Worm (Caenorhabditis elegans) whole organism, early embryonic: ENCODE measurements around the gene B0228.1.

Experiments used
- B0310.2 ChIP-seq: sonication (generic microtip); optimal IDR thresholded peaks from 2 replicates; lab custom pipeline; 2016; ENCODE audit warnings: mild to moderate bottlenecking, missing genetic modification characterization, missing compliant biosample characterization
- F13C5.2 ChIP-seq: sonication (generic microtip); optimal IDR thresholded peaks from 2 replicates; lab custom pipeline; 2017; ENCODE audit warnings: mild to moderate bottlenecking, missing genetic modification characterization, inconsistent platforms, missing compliant biosample characterization
- aly-1 ChIP-seq: sonication (generic microtip); optimal IDR thresholded peaks from 2 replicates; lab custom pipeline; 2016; ENCODE audit warnings: missing genetic modification characterization, missing compliant biosample characterization
- ama-1 ChIP-seq: fragments of 150-350 bp; optimal IDR thresholded peaks from 2 replicates; lab custom pipeline; 2014
- ceh-13 ChIP-seq: fragments of 200-800 bp; sonication (Bioruptor generic); optimal IDR thresholded peaks from 2 replicates; lab custom pipeline; 2018; ENCODE audit warnings: mild to moderate bottlenecking, missing genetic modification characterization, missing compliant biosample characterization
- ceh-36 ChIP-seq: sonication (generic microtip); optimal IDR thresholded peaks from 2 replicates; lab custom pipeline; 2016; ENCODE audit warnings: missing genetic modification characterization, inconsistent platforms, missing compliant biosample characterization
- ets-7 ChIP-seq: sonication (generic microtip); optimal IDR thresholded peaks from 2 replicates; lab custom pipeline; 2016; ENCODE audit warnings: missing genotype, missing genetic modification characterization, missing compliant biosample characterization
- flt-1 ChIP-seq: fragments of 200-800 bp; sonication (Bioruptor generic); IDR thresholded peaks from 2 replicates; pipeline ENCODE4 v1.3.6; 2022; ENCODE audit warnings: missing genetic modification characterization, missing compliant biosample characterization
- hmbx-1 ChIP-seq: sonication (generic microtip); optimal IDR thresholded peaks from 2 replicates; lab custom pipeline; 2016; ENCODE audit warnings: mild to moderate bottlenecking, missing genetic modification characterization, missing compliant biosample characterization
- hmg-4 ChIP-seq: fragments of 200-800 bp; sonication (Bioruptor generic); optimal IDR thresholded peaks from 2 replicates; lab custom pipeline; 2018; ENCODE audit warnings: mild to moderate bottlenecking, missing genetic modification characterization, missing compliant biosample characterization
- hnd-1 ChIP-seq: sonication (generic microtip); optimal IDR thresholded peaks from 2 replicates; lab custom pipeline; 2016; ENCODE audit warnings: missing genetic modification characterization, missing compliant biosample characterization
- pes-1 ChIP-seq: fragments of 200-800 bp; sonication (Bioruptor generic); IDR thresholded peaks from 2 replicates; pipeline ENCODE4 v1.3.6; 2022; ENCODE audit warnings: missing genetic modification reagents, missing genetic modification characterization, missing compliant biosample characterization
- scrt-1 ChIP-seq: fragments of 200-800 bp; sonication (Bioruptor generic); IDR thresholded peaks from 2 replicates; pipeline ENCODE4 v1.3.6; 2022; ENCODE audit warnings: missing genetic modification characterization, missing compliant biosample characterization
- sea-1 ChIP-seq: fragments of 200-800 bp; sonication (Bioruptor generic); conservative IDR thresholded peaks from 2 replicates; pipeline ENCODE4 v1.3.6; 2022; ENCODE audit warnings: missing genetic modification characterization, missing compliant biosample characterization
- tbx-11 ChIP-seq: fragments of 200-800 bp; sonication (Bioruptor generic); IDR thresholded peaks from 2 replicates; pipeline ENCODE4 v1.3.6; 2022; ENCODE audit warnings: missing genetic modification characterization, missing compliant biosample characterization
- tbx-37 ChIP-seq: fragments of 200-800 bp; sonication (Bioruptor generic); conservative IDR thresholded peaks from 2 replicates; pipeline ENCODE4 v1.3.6; 2022; ENCODE audit warnings: missing genetic modification reagents, missing genetic modification characterization, missing compliant biosample characterization
- tra-4 ChIP-seq: sonication (generic microtip); optimal IDR thresholded peaks from 2 replicates; lab custom pipeline; 2017; ENCODE audit warnings: missing genetic modification characterization, missing compliant biosample characterization

B0228.1 gene

DNA sequence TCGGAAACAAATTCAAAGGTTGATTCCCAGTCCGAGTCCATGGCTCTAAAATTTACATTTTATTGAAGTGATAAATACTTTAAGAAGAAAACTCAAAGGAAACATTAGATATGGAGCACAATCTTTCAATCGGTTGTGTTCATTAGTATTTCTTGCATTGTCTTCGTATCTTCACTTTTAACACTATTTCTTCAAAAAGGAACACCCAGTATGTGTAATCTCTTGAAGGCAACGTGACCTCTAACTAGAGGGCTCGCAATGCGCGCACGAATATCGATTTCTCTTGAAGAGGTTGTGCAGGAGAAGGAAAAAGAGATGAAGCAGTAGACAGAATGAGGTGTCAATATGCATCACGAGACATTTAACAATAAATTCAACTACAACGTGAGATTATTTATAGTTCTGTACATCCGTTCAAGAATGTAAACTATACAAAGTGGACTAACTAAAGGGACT lies at the start of gene B0228.1, which contains the start of gene B0228.6:
TSS of gene B0228.1 (plus strand) at position 228 of the 456 bp plus-strand sequence.
TSS of gene B0228.6 (minus strand) at position 51 of the 456 bp plus-strand sequence.
- TF ChIP-seq flt-1 (GFP tag; lab: Robert Waterston, UW): no peak
- TF ChIP-seq ceh-36: no peak
- TF ChIP-seq hnd-1 (tag; lab: Kevin White, UChicago): no peak
- TF ChIP-seq hmbx-1 (tag; lab: Kevin White, UChicago): no peak
- no peak for TF ChIP-seq hmg-4
- TF ChIP-seq sea-1 (GFP tag; lab: Robert Waterston, UW): no peak
- no peak for TF ChIP-seq tbx-37
- no peak for TF ChIP-seq ceh-13 (GFP tag; lab: Kevin White, UChicago)
- TF ChIP-seq F13C5.2 (tag; lab: Kevin White, UChicago): no peak
- no peak for TF ChIP-seq pes-1 (GFP tag; lab: Robert Waterston, UW)
- no peak for TF ChIP-seq tra-4
- TF ChIP-seq aly-1 (tag; lab: Kevin White, UChicago): no peak
- no peak for TF ChIP-seq B0310.2 (tag; lab: Kevin White, UChicago)
- TF ChIP-seq scrt-1 (GFP tag; lab: Robert Waterston, UW): no peak
- no peak for TF ChIP-seq tbx-11
- no peak for TF ChIP-seq ets-7
- no peak for TF ChIP-seq ama-1 (lab: Kevin White, UChicago)

DNA sequence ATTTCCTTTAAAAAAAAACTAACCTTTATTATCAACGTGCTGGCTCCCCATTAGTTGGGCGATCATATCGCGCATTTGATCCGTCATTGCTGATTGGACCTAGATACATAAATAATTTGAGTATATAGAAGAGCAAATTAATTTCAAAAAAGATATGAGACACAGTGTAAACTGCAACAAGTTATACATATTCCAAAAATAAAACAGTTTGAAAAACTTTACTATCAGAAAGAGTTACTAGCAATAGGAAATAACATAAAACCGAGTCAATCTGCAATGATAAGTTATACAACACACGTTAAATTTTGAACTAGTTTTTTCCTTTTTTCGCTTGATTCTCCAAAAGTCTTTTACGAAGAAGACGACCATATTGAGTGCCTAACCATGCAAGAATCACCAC lies 47.8 kb upstream of the B0228.1 start, which contains the start of gene luc-7L:
TSS of gene luc-7L (minus strand) at position 101 of the 400 bp plus-strand sequence.
- TF ChIP-seq scrt-1 (GFP tag; lab: Robert Waterston, UW) (no peak), tra-4 (no peak), hmg-4 (no peak), sea-1 (GFP tag; lab: Robert Waterston, UW) (no peak), tbx-37 (no peak)

DNA sequence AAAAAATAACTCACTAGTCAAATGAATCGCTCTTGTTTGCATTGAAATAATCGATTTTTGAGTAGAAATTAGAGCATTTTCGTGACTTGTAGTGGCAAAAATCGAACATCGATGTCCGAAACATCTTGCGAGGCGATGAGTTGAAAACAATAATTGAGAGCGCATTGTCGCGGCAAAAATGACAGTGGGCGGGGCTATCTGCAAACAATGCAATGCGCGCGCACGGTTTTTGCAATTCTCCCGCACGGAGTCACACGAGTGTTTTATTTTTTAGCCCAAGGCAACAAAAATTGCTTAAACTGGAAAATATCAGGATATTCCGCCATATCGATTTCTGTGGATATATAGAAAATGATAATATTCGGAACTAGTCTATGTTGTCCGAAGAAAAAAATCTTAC lies 46.6 kb upstream of the B0228.1 start, which contains the start of gene B0495.9:
TSS of gene B0495.9 (minus strand) at position 171 of the 400 bp plus-strand sequence.
- TF ChIP-seq aly-1 (tag; lab: Kevin White, UChicago) (peak; percentile 83), tbx-11 (peak; percentile 84), B0310.2 (tag; lab: Kevin White, UChicago) (peak; percentile 76), flt-1 (GFP tag; lab: Robert Waterston, UW) (peak; percentile 85), hnd-1 (tag; lab: Kevin White, UChicago) (peak; percentile 77), tra-4 (peak; percentile 66), hmg-4 (peak; percentile 91), ets-7 (peak; percentile 91), ama-1 (lab: Kevin White, UChicago) (no peak), sea-1 (GFP tag; lab: Robert Waterston, UW) (peak; percentile 91), scrt-1 (GFP tag; lab: Robert Waterston, UW) (peak; percentile 90), ceh-13 (GFP tag; lab: Kevin White, UChicago) (peak; percentile 80), F13C5.2 (tag; lab: Kevin White, UChicago) (peak; percentile 95), hmbx-1 (tag; lab: Kevin White, UChicago) (peak; percentile 49), ceh-36 (peak; percentile 77), pes-1 (GFP tag; lab: Robert Waterston, UW) (peak; percentile 91), tbx-37 (peak; percentile 81)

DNA sequence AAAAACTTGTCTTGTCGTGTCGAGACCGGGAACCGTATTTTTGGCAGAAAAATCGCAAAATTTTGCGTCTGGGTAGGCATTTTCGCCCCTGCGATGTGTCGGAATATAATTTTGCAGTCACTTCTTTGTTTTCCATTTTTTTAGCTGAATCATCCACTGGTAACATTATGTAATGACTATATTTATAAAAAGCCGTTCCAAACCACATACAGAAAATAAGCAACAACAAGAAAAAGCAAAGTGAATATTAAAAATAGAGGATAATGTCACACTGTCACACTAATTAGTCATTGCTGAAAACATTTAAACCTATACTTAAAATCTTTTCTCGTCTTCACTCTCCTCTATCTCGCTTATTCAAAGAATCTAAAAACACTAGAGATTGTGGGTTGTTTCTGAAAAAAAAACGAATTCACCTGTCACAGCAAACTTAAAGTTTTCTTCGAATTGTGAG lies 45.8 kb upstream of the B0228.1 start, which contains the start of gene sre-1:
TSS of gene sre-1 (plus strand) at position 404 of the 454 bp plus-strand sequence.
- TF ChIP-seq hmbx-1 (tag; lab: Kevin White, UChicago): no peak
- TF ChIP-seq tbx-37: no peak
- no peak for TF ChIP-seq flt-1 (GFP tag; lab: Robert Waterston, UW)
- no peak for TF ChIP-seq F13C5.2 (tag; lab: Kevin White, UChicago)
- no peak for TF ChIP-seq pes-1 (GFP tag; lab: Robert Waterston, UW)

DNA sequence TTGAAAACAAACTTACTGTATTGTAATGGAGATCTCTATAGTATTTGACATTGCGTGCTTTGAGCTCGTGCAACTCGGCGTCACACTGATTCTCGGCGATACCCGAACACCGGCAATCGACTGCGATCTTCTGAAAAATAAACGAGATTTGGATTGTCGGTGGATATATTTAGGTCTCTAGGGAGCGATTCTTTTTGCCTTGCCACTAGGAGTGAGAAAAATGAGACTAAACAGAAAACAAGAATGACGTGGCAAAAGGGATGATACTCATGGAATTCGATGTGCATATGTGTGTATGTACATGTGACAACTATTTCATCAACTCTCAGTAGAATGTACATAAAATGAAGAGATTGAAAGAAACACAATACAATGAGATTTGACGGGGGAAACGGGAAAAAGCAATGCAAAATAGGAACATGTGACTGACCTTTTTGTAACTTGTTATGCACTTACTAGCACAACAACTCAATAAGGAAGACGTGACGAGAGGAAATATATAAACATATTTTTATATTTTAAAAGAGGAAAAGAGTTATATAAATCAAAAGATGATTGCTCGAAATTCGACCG lies 40.4 kb upstream of the B0228.1 start:
- TF ChIP-seq B0310.2 (tag; lab: Kevin White, UChicago): no peak
- no peak for TF ChIP-seq tra-4
- no peak for TF ChIP-seq pes-1 (GFP tag; lab: Robert Waterston, UW)
- no peak for TF ChIP-seq hmbx-1 (tag; lab: Kevin White, UChicago)
- TF ChIP-seq tbx-37: no peak

DNA sequence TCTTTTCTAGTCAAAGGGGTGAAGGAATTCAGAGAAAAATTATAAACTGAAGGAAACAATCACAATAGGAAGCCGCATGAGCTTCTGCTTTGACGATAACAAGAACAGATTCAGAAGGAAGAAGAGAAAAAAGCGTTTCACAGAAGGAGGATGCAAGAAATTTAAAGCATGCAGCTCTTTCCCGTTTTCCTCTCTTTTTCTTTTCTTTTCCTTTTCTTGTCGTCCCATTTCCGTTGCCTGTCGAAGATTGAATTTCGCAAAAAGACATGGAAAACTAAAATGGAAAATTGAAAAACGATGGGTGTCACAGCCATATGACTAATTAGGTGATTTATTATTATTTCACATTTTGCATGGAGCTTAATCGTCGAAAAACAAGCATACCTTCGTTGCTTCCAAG lies 39.0 kb upstream of the B0228.1 start:
- TF ChIP-seq ets-7: no peak
- TF ChIP-seq tbx-11: no peak
- TF ChIP-seq tra-4: no peak
- no peak for TF ChIP-seq ama-1 (lab: Kevin White, UChicago)
- TF ChIP-seq hnd-1 (tag; lab: Kevin White, UChicago): no peak
- no peak for TF ChIP-seq flt-1 (GFP tag; lab: Robert Waterston, UW)
- TF ChIP-seq sea-1 (GFP tag; lab: Robert Waterston, UW): no peak
- no peak for TF ChIP-seq ceh-13 (GFP tag; lab: Kevin White, UChicago)
- no peak for TF ChIP-seq F13C5.2 (tag; lab: Kevin White, UChicago)
- no peak for TF ChIP-seq pes-1 (GFP tag; lab: Robert Waterston, UW)
- no peak for TF ChIP-seq ceh-36
- no peak for TF ChIP-seq hmg-4

DNA sequence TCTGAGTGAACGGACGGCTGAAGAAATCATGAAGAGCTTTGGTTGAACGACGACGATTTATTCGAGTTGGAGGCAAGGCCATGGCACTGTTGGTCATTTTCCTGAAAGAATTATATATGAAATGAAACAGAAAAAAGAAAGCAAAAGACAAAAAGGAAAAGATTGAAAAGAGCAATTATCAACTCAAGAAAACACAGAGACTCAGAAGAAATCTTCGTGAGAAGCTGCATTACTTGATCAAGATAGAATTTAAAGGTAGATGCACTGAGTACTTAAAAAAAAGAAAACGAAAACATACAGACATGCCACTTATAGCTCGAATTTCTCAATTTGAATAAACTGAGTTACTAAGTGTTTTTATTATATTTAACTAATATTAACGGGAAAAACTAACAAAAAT lies 36.7 kb upstream of the B0228.1 start, which contains the start of gene cpna-5:
TSS of gene cpna-5 (minus strand) at position 101 of the 400 bp plus-strand sequence.
- TF ChIP-seq tra-4 (no peak), ceh-36 (no peak), hmbx-1 (tag; lab: Kevin White, UChicago) (no peak), tbx-11 (no peak), scrt-1 (GFP tag; lab: Robert Waterston, UW) (no peak), tbx-37 (no peak), ceh-13 (GFP tag; lab: Kevin White, UChicago) (no peak), B0310.2 (tag; lab: Kevin White, UChicago) (no peak), ama-1 (lab: Kevin White, UChicago) (no peak), aly-1 (tag; lab: Kevin White, UChicago) (no peak), F13C5.2 (tag; lab: Kevin White, UChicago) (no peak), pes-1 (GFP tag; lab: Robert Waterston, UW) (no peak), hnd-1 (tag; lab: Kevin White, UChicago) (no peak), sea-1 (GFP tag; lab: Robert Waterston, UW) (no peak), ets-7 (no peak), hmg-4 (no peak), flt-1 (GFP tag; lab: Robert Waterston, UW) (no peak)
